Fruit fly (Drosophila melanogaster): ENCODE measurements around the gene Unc-76.

Gene Unc-76

dm6 chrX:2041312-2041918, 39.0 kb upstream of the Unc-76 start, which contains the start of gene CG4313 (continued):
- TF ChIP-seq CG9215 (GFP tag; IDR thresholded peaks at IDR 0.05) (peak; percentile 79), CG15011 (GFP tag; optimal IDR thresholded peaks at IDR 0.05) (no peak), CG10959 (GFP tag; IDR thresholded peaks at IDR 0.05) (no peak; the same call in 1 of the 2 replicates), Ada2b (GFP tag; IDR thresholded peaks at IDR 0.05) (peak; percentile 51), CG30020 (tag; optimal IDR thresholded peaks at IDR 0.05) (peak; percentile 67), Atf3 (GFP tag; optimal IDR thresholded peaks at IDR 0.05) (peak; percentile 55), kay (GFP tag; optimal IDR thresholded peaks at IDR 0.05) (peak; percentile 35), CG14441 (GFP tag; IDR thresholded peaks at IDR 0.05) (peak; percentile 48; the same call in 1 of the 2 replicates), Abd-B (GFP tag; optimal IDR thresholded peaks at IDR 0.05) (peak; percentile 62), Vsx1 (GFP tag; optimal IDR thresholded peaks at IDR 0.05) (no peak), CG32532 (GFP tag; IDR thresholded peaks at IDR 0.05) (peak; percentile 77), CG2889 (GFP tag; IDR thresholded peaks at IDR 0.05) (0 out of 3 replicates have a peak, but pooled peaks have one; percentile 44), ewg (GFP tag; optimal IDR thresholded peaks at IDR 0.05) (peak; percentile 68), CG11085 (GFP tag; IDR thresholded peaks at IDR 0.05) (peak; percentile 67), Taf1 (GFP tag; IDR thresholded peaks at IDR 0.05) (peak; percentile 53), gfzf (GFP tag; optimal IDR thresholded peaks at IDR 0.05) (peak; percentile 22), her (GFP tag; optimal IDR thresholded peaks at IDR 0.05) (peak; percentile 65), CG12391 (tag; optimal IDR thresholded peaks at IDR 0.05) (peak; percentile 74), zen2 (GFP tag; IDR thresholded peaks at IDR 0.05; ENCODE audit: partially characterized antibody) (peak; percentile 69; the same call in 1 of the 3 replicates), Ets97D (GFP tag; optimal IDR thresholded peaks at IDR 0.05) (peak; percentile 42), gce (GFP tag; IDR thresholded peaks at IDR 0.05) (0 out of 3 replicates have a peak, but pooled peaks have one; percentile 30), Spps (tag; optimal IDR thresholded peaks at IDR 0.05) (peak; percentile 40), HLH54F (GFP tag; optimal IDR thresholded peaks at IDR 0.05) (peak; percentile 75), CG13894 (tag; optimal IDR thresholded peaks at IDR 0.05) (peak; percentile 60), CG3281 (GFP tag; optimal IDR thresholded peaks at IDR 0.05) (peak; percentile 90), Sry-β (GFP tag; optimal IDR thresholded peaks at IDR 0.05) (peak; percentile 80), HHEX (GFP tag; optimal IDR thresholded peaks at IDR 0.05) (peak; percentile 52), CG12219 (GFP tag; optimal IDR thresholded peaks at IDR 0.05) (peak; percentile 41), CkIIα-i1 (GFP tag; IDR thresholded peaks at IDR 0.05) (no peak), sisA (GFP tag; IDR thresholded peaks at IDR 0.05) (peak; percentile 75), CG2199 (GFP tag; IDR thresholded peaks at IDR 0.05) (no peak), CG43689 (GFP tag; IDR thresholded peaks at IDR 0.05) (no peak), ken (GFP tag; IDR thresholded peaks at IDR 0.05) (peak; percentile 55; the same call in 1 of the 3 replicates), Hmx (GFP tag; optimal IDR thresholded peaks at IDR 0.05) (peak; percentile 7), PHDP (tag; optimal IDR thresholded peaks at IDR 0.05) (peak; percentile 52), fd64A (GFP tag; optimal IDR thresholded peaks at IDR 0.05) (no peak), CG11560 (tag; IDR thresholded peaks at IDR 0.05) (peak; percentile 64; the same call in 2 of the 3 replicates), CG4328 (GFP tag; optimal IDR thresholded peaks at IDR 0.05) (peak; percentile 61), CG34422 (GFP tag; IDR thresholded peaks at IDR 0.05) (peak; percentile 55; the same call in 2 of the 3 replicates), CG2116 (GFP tag; optimal IDR thresholded peaks at IDR 0.05) (peak; percentile 96), CG4617 (GFP tag; optimal IDR thresholded peaks at IDR 0.05; ENCODE audit: borderline replicate concordance) (peak; percentile 25), CG10979 (tag; optimal IDR thresholded peaks at IDR 0.05) (peak; percentile 55), Six4 (GFP tag; optimal IDR thresholded peaks at IDR 0.05) (peak; percentile 58), dmrt99B (tag; optimal IDR thresholded peaks at IDR 0.05) (peak; percentile 52), ttk (GFP tag; IDR thresholded peaks at IDR 0.05) (peak; percentile 62), CG17359 (tag; optimal IDR thresholded peaks at IDR 0.05) (peak; percentile 31), CG17385 (GFP tag; optimal IDR thresholded peaks at IDR 0.05) (peak; percentile 44), row (GFP tag; IDR thresholded peaks at IDR 0.05) (peak; percentile 95), HLHmδ (GFP tag; optimal IDR thresholded peaks at IDR 0.05) (no peak), klu (GFP tag; IDR thresholded peaks at IDR 0.05) (peak; percentile 73)
